Worm (Caenorhabditis elegans): ENCODE data around the gene mua-3.
A peak's percentile ranks its signal among the peaks of the same experiment; 100 is the strongest.

mua-3 gene

ce11 chrIII:10123586-10124233 is 36.8 kb upstream of the mua-3 start, which contains the start of gene ttll-4 (continued):
- TF ChIP-seq ztf-11 (tag; optimal IDR thresholded peaks at IDR 0.05) (no peak), mab-5 (tag; optimal IDR thresholded peaks at IDR 0.05) (no peak), unc-39 (tag; optimal IDR thresholded peaks at IDR 0.05) (no peak)

DNA sequence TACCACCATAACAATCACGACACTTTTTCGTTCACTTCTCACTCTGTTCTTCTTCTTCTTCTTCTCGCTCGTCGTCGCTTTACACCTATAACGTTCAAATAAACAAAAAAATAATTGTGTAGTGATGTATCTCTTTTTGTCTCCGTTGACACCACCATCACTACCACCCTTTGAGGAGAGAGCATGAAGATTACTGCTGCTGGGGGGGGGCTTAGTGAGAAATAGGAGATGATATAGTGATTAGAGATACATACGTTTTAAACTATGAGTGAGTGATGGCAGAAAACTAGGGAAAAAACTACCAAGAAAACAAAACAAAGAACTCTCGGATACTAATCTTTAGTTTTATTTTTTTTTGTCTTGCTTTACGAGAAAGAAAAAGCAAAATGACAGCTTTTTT is 34.1 kb upstream of the mua-3 start:
- TF ChIP-seq lin-13 (tag; optimal IDR thresholded peaks at IDR 0.05) (no peak), tbx-8 (GFP tag; optimal IDR thresholded peaks at IDR 0.05) (no peak), ham-2 (GFP tag; optimal IDR thresholded peaks at IDR 0.05) (no peak), pha-4 (tag; optimal IDR thresholded peaks at IDR 0.05) (no peak), cnd-1 (tag; optimal IDR thresholded peaks at IDR 0.05) (no peak), zip-8 (tag; optimal IDR thresholded peaks at IDR 0.05) (no peak), nhr-2 (tag; optimal IDR thresholded peaks at IDR 0.05) (no peak), unc-62 (GFP tag; optimal IDR thresholded peaks at IDR 0.05) (no peak), nhr-12 (tag; optimal IDR thresholded peaks at IDR 0.05) (no peak), ceh-83 (GFP tag; optimal IDR thresholded peaks at IDR 0.05) (no peak), mls-2 (tag; optimal IDR thresholded peaks at IDR 0.05) (no peak), lin-32 (GFP tag; optimal IDR thresholded peaks at IDR 0.05) (no peak), flh-1 (GFP tag; optimal IDR thresholded peaks at IDR 0.05) (no peak), nhr-76 (tag; optimal IDR thresholded peaks at IDR 0.05) (no peak), ceh-43 (GFP tag; optimal IDR thresholded peaks at IDR 0.05) (no peak), lsy-2 (tag; optimal IDR thresholded peaks at IDR 0.05) (no peak), unc-120 (tag; optimal IDR thresholded peaks at IDR 0.05; ENCODE audit: poor library complexity, severe bottlenecking) (no peak), ceh-39 (tag; optimal IDR thresholded peaks at IDR 0.05) (no peak)

ce11 chrIII:10132495-10133450 is 27.7 kb upstream of the mua-3 start:
- no peak for TF ChIP-seq nhr-76 (tag; optimal IDR thresholded peaks at IDR 0.05)
- TF ChIP-seq unc-62 (GFP tag; optimal IDR thresholded peaks at IDR 0.05), result no peak
- no peak for TF ChIP-seq sem-2 (GFP tag; optimal IDR thresholded peaks at IDR 0.05)
- no peak for TF ChIP-seq nhr-2 (tag; optimal IDR thresholded peaks at IDR 0.05)
- no peak for TF ChIP-seq lsy-2 (tag; optimal IDR thresholded peaks at IDR 0.05)
- no peak for TF ChIP-seq elt-3 (tag; optimal IDR thresholded peaks at IDR 0.05)
- TF ChIP-seq ces-1 (GFP tag; optimal IDR thresholded peaks at IDR 0.05), result no peak
- TF ChIP-seq ceh-83 (GFP tag; optimal IDR thresholded peaks at IDR 0.05), result no peak
- no peak for TF ChIP-seq flh-1 (GFP tag; optimal IDR thresholded peaks at IDR 0.05)
- TF ChIP-seq snpc-4 (tag; optimal IDR thresholded peaks at IDR 0.05), result no peak
- no peak for TF ChIP-seq unc-39 (tag; optimal IDR thresholded peaks at IDR 0.05)
- TF ChIP-seq nhr-237 (tag; optimal IDR thresholded peaks at IDR 0.05), result no peak
- TF ChIP-seq blmp-1 (tag; optimal IDR thresholded peaks at IDR 0.05), result no peak
- TF ChIP-seq lin-13 (tag; optimal IDR thresholded peaks at IDR 0.05), result no peak
- no peak for TF ChIP-seq ham-2 (GFP tag; optimal IDR thresholded peaks at IDR 0.05)

DNA sequence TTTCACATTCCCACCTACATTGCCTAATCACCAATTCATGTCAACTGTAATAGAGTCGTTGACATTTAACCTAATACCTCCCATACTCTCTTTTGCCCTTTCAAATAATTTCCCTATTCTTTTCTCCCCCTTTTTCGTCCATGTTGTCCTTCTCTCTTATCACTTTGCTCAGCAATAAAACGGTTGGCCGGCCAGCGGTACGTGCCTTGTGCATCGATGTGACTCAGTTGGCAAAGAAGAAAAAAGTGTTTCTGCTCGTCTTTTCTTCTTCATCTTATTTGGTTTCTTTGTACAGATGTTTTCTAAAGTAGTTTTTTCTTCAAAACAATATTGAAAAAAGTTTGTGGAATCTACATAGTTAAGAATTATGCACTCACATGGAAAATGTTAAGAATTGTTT is 26.0 kb upstream of the mua-3 start:
- TF ChIP-seq nhr-12 (tag; optimal IDR thresholded peaks at IDR 0.05), result no peak
- TF ChIP-seq nhr-28 (tag; optimal IDR thresholded peaks at IDR 0.05), result no peak
- TF ChIP-seq tbx-8 (GFP tag; optimal IDR thresholded peaks at IDR 0.05), result no peak

DNA sequence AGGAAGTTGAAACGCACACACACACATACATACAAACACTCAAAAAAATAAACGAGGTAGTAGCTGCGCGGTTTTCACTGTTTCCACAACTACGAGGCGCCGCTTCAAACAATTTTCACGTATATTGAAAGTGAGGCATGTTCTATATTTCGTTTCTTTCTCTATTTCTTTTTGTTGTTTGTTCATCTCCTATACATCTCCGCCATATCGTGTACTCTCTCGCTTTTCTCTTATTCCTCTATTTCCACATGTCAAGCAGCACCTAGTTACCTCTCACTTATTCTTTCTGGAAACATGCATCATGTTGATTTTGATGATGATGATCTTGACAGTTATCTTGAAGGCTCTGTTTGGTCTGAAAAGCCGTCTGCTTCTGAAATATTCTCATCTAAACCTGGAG is 23.7 kb upstream of the mua-3 start, which contains the start of gene ZK1128.7:
TSS of gene ZK1128.7 (plus strand) at position 229 of the 400 bp plus-strand sequence.
- TF ChIP-seq elt-1 (tag; optimal IDR thresholded peaks at IDR 0.05; ENCODE audit: borderline replicate concordance, insufficient read depth) (peak; percentile 29), bed-3 (GFP tag; optimal IDR thresholded peaks at IDR 0.05) (no peak)

Measured in whole organism, mixed stage, embryonic.